Fruit fly (Drosophila melanogaster) whole organism, embryonic: ENCODE data around the gene rho-5.
A peak's percentile ranks its signal among the peaks of the same experiment; 100 is the strongest.

ENCODE experiments used
- Abd-B ChIP-seq: fragments of 200-800 bp; sonication (Bioruptor generic); optimal IDR thresholded peaks from 2 replicates; lab custom pipeline; 2018; ENCODE audit warnings: missing biosample characterization, mild to moderate bottlenecking, missing genetic modification characterization, moderate library complexity
- Ada2b ChIP-seq: fragments of 200-800 bp; sonication (Bioruptor generic); IDR thresholded peaks from 2 replicates; pipeline ENCODE4 v1.3.6; 2022; ENCODE audit warnings: missing biosample characterization, missing genetic modification characterization
- CG10209 ChIP-seq: fragments of 200-800 bp; sonication (Bioruptor generic); optimal IDR thresholded peaks from 3 replicates; lab custom pipeline; 2017; ENCODE audit warnings: missing biosample characterization, mild to moderate bottlenecking, missing genetic modification characterization, missing genetic modification reagents
- CG12219 ChIP-seq: fragments of 200-800 bp; sonication (Bioruptor generic); optimal IDR thresholded peaks from 3 replicates; lab custom pipeline; 2018; ENCODE audit warnings: missing biosample characterization, mild to moderate bottlenecking, missing genetic modification characterization
- CG12744 ChIP-seq: fragments of 200-800 bp; sonication (Bioruptor generic); optimal IDR thresholded peaks from 2 replicates; lab custom pipeline; 2016; ENCODE audit warnings: missing biosample characterization, missing genetic modification characterization
- CG12769 ChIP-seq: fragments of 200-800 bp; sonication (Bioruptor generic); optimal IDR thresholded peaks from 2 replicates; lab custom pipeline; 2019; ENCODE audit warnings: missing biosample characterization, mild to moderate bottlenecking, missing genetic modification characterization, moderate library complexity
- CG12942 ChIP-seq: fragments of 200-800 bp; sonication (Bioruptor generic); optimal IDR thresholded peaks from 3 replicates; lab custom pipeline; 2016; ENCODE audit warnings: missing biosample characterization, missing genetic modification characterization
- CG1529 ChIP-seq: fragments of 200-800 bp; sonication (Bioruptor generic); optimal IDR thresholded peaks from 3 replicates; lab custom pipeline; 2018; ENCODE audit warnings: missing biosample characterization, missing genetic modification characterization
- CG15514 ChIP-seq: fragments of 200-800 bp; sonication (Bioruptor generic); optimal IDR thresholded peaks from 3 replicates; lab custom pipeline; 2017; ENCODE audit warnings: missing biosample characterization, missing genetic modification characterization, mild to moderate bottlenecking, moderate library complexity, missing genetic modification reagents
- CG16863 ChIP-seq: fragments of 200-800 bp; sonication (Bioruptor generic); optimal IDR thresholded peaks from 3 replicates; lab custom pipeline; 2016; ENCODE audit warnings: missing biosample characterization, missing genetic modification characterization
- CG1832 ChIP-seq: fragments of 200-800 bp; sonication (Bioruptor generic); optimal IDR thresholded peaks from 2 replicates; lab custom pipeline; 2017; ENCODE audit warnings: missing biosample characterization, mild to moderate bottlenecking, missing genetic modification characterization, inconsistent platforms
- CG31365 ChIP-seq: fragments of 200-800 bp; sonication (Bioruptor generic); optimal IDR thresholded peaks from 2 replicates; lab custom pipeline; 2018; ENCODE audit warnings: missing biosample characterization, mild to moderate bottlenecking, missing genetic modification characterization
- CG34224 ChIP-seq: fragments of 200-800 bp; sonication (Bioruptor generic); IDR thresholded peaks from 3 replicates; pipeline ENCODE4 v1.3.6; 2022; ENCODE audit warnings: missing biosample characterization, missing genetic modification characterization; ENCODE audit not compliant: partially characterized antibody
- CG4820 ChIP-seq: fragments of 200-800 bp; sonication (Bioruptor generic); optimal IDR thresholded peaks from 3 replicates; lab custom pipeline; 2016; ENCODE audit warnings: missing biosample characterization, missing genetic modification characterization
- CG6791 ChIP-seq: fragments of 200-800 bp; sonication (Bioruptor generic); IDR thresholded peaks from 3 replicates; pipeline ENCODE4 v1.3.6; 2022; ENCODE audit warnings: missing biosample characterization, missing genetic modification characterization; ENCODE audit not compliant: partially characterized antibody
- CG7271 ChIP-seq: fragments of 200-800 bp; sonication (Bioruptor generic); optimal IDR thresholded peaks from 2 replicates; lab custom pipeline; 2018; ENCODE audit warnings: missing biosample characterization, mild to moderate bottlenecking, missing genetic modification characterization, moderate library complexity
- CG7357 ChIP-seq: fragments of 200-800 bp; sonication (Bioruptor generic); IDR thresholded peaks from 3 replicates; pipeline ENCODE4 v1.3.6; 2022; ENCODE audit warnings: missing biosample characterization, missing genetic modification characterization
- CG7556 ChIP-seq: fragments of 200-800 bp; sonication (Bioruptor generic); optimal IDR thresholded peaks from 2 replicates; lab custom pipeline; 2017; ENCODE audit warnings: missing biosample characterization, mild to moderate bottlenecking, missing genetic modification characterization
- CrebB ChIP-seq: fragments of 200-800 bp; sonication (Bioruptor generic); optimal IDR thresholded peaks from 3 replicates; lab custom pipeline; 2018; ENCODE audit warnings: missing biosample characterization, mild to moderate bottlenecking, missing genetic modification characterization
- Deaf1 ChIP-seq: fragments of 200-800 bp; optimal IDR thresholded peaks from 3 replicates; lab custom pipeline; 2019; ENCODE audit warnings: missing biosample characterization, mild to moderate bottlenecking, missing genetic modification characterization, moderate library complexity
- Dref ChIP-seq: fragments of 200-800 bp; sonication (Bioruptor generic); IDR thresholded peaks from 2 replicates; pipeline ENCODE4 v1.3.6; 2022; ENCODE audit warnings: missing biosample characterization, missing genetic modification characterization
- HLH4C ChIP-seq: fragments of 200-800 bp; sonication (Bioruptor generic); IDR thresholded peaks from 3 replicates; pipeline ENCODE4 v1.3.6; 2022; ENCODE audit warnings: missing biosample characterization, missing genetic modification characterization; ENCODE audit not compliant: partially characterized antibody
- HLHmδ ChIP-seq: fragments of 200-800 bp; sonication (Bioruptor generic); optimal IDR thresholded peaks from 2 replicates; lab custom pipeline; 2018; ENCODE audit warnings: missing biosample characterization, mild to moderate bottlenecking, missing genetic modification characterization, moderate library complexity
- Hmx ChIP-seq: fragments of 200-800 bp; sonication (Bioruptor generic); optimal IDR thresholded peaks from 2 replicates; lab custom pipeline; 2016; ENCODE audit warnings: missing biosample characterization, missing genetic modification characterization
- Hsf ChIP-seq: fragments of 200-800 bp; sonication (Bioruptor generic); optimal IDR thresholded peaks from 3 replicates; lab custom pipeline; 2016; ENCODE audit warnings: missing biosample characterization, missing genetic modification characterization
- Mrtf ChIP-seq: fragments of 200-800 bp; sonication (Bioruptor generic); IDR thresholded peaks from 3 replicates; pipeline ENCODE4 v1.3.6; 2022; ENCODE audit warnings: missing biosample characterization, missing genetic modification characterization
- PHDP ChIP-seq: fragments of 200-800 bp; sonication (Bioruptor generic); optimal IDR thresholded peaks from 3 replicates; lab custom pipeline; 2018; ENCODE audit warnings: missing biosample characterization, mild to moderate bottlenecking, missing genetic modification characterization, moderate library complexity
- Xbp1 ChIP-seq: fragments of 200-800 bp; sonication (Bioruptor generic); optimal IDR thresholded peaks from 3 replicates; lab custom pipeline; 2016; ENCODE audit warnings: missing biosample characterization, mild to moderate bottlenecking, missing genetic modification characterization
- ap ChIP-seq: fragments of 200-800 bp; sonication (Bioruptor generic); IDR thresholded peaks from 2 replicates; pipeline ENCODE4 v1.3.6; 2022; ENCODE audit warnings: missing biosample characterization, missing genetic modification characterization
- croc ChIP-seq: fragments of 200-800 bp; sonication (Bioruptor generic); conservative IDR thresholded peaks from 3 replicates; pipeline ENCODE4 v1.3.6; 2022; ENCODE audit warnings: missing biosample characterization, missing genetic modification characterization
- dm ChIP-seq: fragments of 200-800 bp; sonication (Bioruptor generic); optimal IDR thresholded peaks from 3 replicates; lab custom pipeline; 2016; ENCODE audit warnings: missing biosample characterization, missing genetic modification characterization
- exex ChIP-seq: fragments of 200-800 bp; sonication (Bioruptor generic); optimal IDR thresholded peaks from 4 replicates; lab custom pipeline; 2018; ENCODE audit warnings: missing biosample characterization, mild to moderate bottlenecking, missing genetic modification characterization, moderate library complexity
- fd96Cb ChIP-seq: fragments of 200-800 bp; sonication (Bioruptor generic); optimal IDR thresholded peaks from 2 replicates; lab custom pipeline; 2018; ENCODE audit warnings: missing biosample characterization, mild to moderate bottlenecking, missing genetic modification characterization, moderate library complexity
- fu2 ChIP-seq: fragments of 200-800 bp; sonication (Bioruptor generic); optimal IDR thresholded peaks from 2 replicates; lab custom pipeline; 2016; ENCODE audit warnings: missing biosample characterization, missing genetic modification characterization
- gfzf ChIP-seq: fragments of 200-800 bp; sonication (Bioruptor generic); optimal IDR thresholded peaks from 2 replicates; lab custom pipeline; 2016; ENCODE audit warnings: missing biosample characterization, mild to moderate bottlenecking, missing genetic modification characterization, moderate library complexity
- her ChIP-seq: fragments of 200-800 bp; sonication (Bioruptor generic); optimal IDR thresholded peaks from 2 replicates; lab custom pipeline; 2016; ENCODE audit warnings: missing biosample characterization, missing genetic modification characterization
- lola ChIP-seq, 3 experiments: fragments of >200 bp in 2 of 3; fragments of 200-800 bp in 1 of 3; sonication (Bioruptor generic) in 1 of 3; optimal IDR thresholded peaks; 2 replicates each; lab custom pipeline; 2017 to 2019; ENCODE audit warnings: missing biosample characterization in 3 of 3, missing genetic modification characterization in 3 of 3, mild to moderate bottlenecking in 1 of 3, moderate library complexity in 1 of 3
- peb ChIP-seq: fragments of 200-800 bp; sonication (Bioruptor generic); IDR thresholded peaks from 2 replicates; pipeline ENCODE4 v1.3.6; 2022; ENCODE audit warnings: missing biosample characterization, missing genetic modification characterization
- pnt ChIP-seq: fragments of 200-800 bp; sonication (Bioruptor generic); optimal IDR thresholded peaks from 3 replicates; lab custom pipeline; 2016; ENCODE audit warnings: missing biosample characterization, missing genetic modification characterization
- pum ChIP-seq: fragments of 200-800 bp; sonication (Bioruptor generic); optimal IDR thresholded peaks from 2 replicates; lab custom pipeline; 2016; ENCODE audit warnings: missing biosample characterization, missing genetic modification characterization
- ranshi ChIP-seq: fragments of 200-800 bp; sonication (Bioruptor generic); IDR thresholded peaks from 2 replicates; pipeline ENCODE4 v1.3.6; 2022; ENCODE audit warnings: missing biosample characterization, missing genetic modification characterization
- rib ChIP-seq: fragments of 200-800 bp; sonication (Bioruptor generic); IDR thresholded peaks from 2 replicates; pipeline ENCODE4 v1.3.6; 2022; ENCODE audit warnings: missing biosample characterization, missing genetic modification characterization
- sima ChIP-seq: fragments of 200-800 bp; sonication (Bioruptor generic); optimal IDR thresholded peaks from 2 replicates; lab custom pipeline; 2016; ENCODE audit warnings: missing biosample characterization, missing genetic modification characterization
- sr ChIP-seq: fragments of 200-800 bp; sonication (Bioruptor generic); IDR thresholded peaks from 3 replicates; pipeline ENCODE4 v1.3.6; 2022; ENCODE audit warnings: missing biosample characterization, missing genetic modification characterization
- tll ChIP-seq, 2 experiments: fragments of 200-800 bp in 1 of 2; fragments of >200 bp in 1 of 2; sonication (Bioruptor generic) in 1 of 2; optimal IDR thresholded peaks; 2 replicates each; lab custom pipeline; 2017 to 2019; ENCODE audit warnings: missing biosample characterization in 2 of 2, missing genetic modification characterization in 2 of 2, mild to moderate bottlenecking in 1 of 2, moderate library complexity in 1 of 2
- tx ChIP-seq: fragments of 200-800 bp; sonication (Bioruptor generic); optimal IDR thresholded peaks from 2 replicates; lab custom pipeline; 2016; ENCODE audit warnings: missing biosample characterization, missing genetic modification characterization
- unpg ChIP-seq: fragments of 200-800 bp; sonication (Bioruptor generic); optimal IDR thresholded peaks from 3 replicates; lab custom pipeline; 2018; ENCODE audit warnings: missing biosample characterization, mild to moderate bottlenecking, missing genetic modification characterization, moderate library complexity
- usp ChIP-seq: fragments of >200 bp; optimal IDR thresholded peaks from 2 replicates; lab custom pipeline; 2017; ENCODE audit warnings: missing biosample characterization, missing genetic modification characterization
- z ChIP-seq: fragments of 200-800 bp; sonication (Bioruptor generic); IDR thresholded peaks from 3 replicates; pipeline ENCODE4 v1.3.6; 2022; ENCODE audit warnings: missing biosample characterization, missing genetic modification characterization

rho-5 gene

dm6 chr2L:10386208-10386805 is 12.6 kb upstream of the rho-5 start, which contains the start of the genes Cdk1 and mRpS7 (continued):
- TF ChIP-seq ap (GFP tag; lab: Robert Waterston, UW) (0 out of 2 replicates have a peak, but pooled peaks have one; percentile 40), lola (GFP tag; optimal IDR thresholded peaks at IDR 0.05; lab: Kevin White, UChicago) (peak in 1 of 3 experiments; percentile 72), CG31365 (tag; lab: Kevin White, UChicago) (no peak), Mrtf (GFP tag; lab: Robert Waterston, UW) (no peak; the same call in 2 of the 3 replicates), HLHmδ (GFP tag; lab: Kevin White, UChicago) (no peak), sima (GFP tag; lab: Kevin White, UChicago) (no peak), fd96Cb (peak; percentile 77), tll (GFP tag; optimal IDR thresholded peaks at IDR 0.05; lab: Kevin White, UChicago) (peak in 1 of 2 experiments; percentile 9), Deaf1 (tag; lab: Kevin White, UChicago) (peak; percentile 39), fu2 (GFP tag; lab: Kevin White, UChicago) (peak; percentile 29), rib (GFP tag; lab: Robert Waterston, UW) (no peak), CG12942 (GFP tag; lab: Kevin White, UChicago) (peak; percentile 62), CrebB (tag; lab: Kevin White, UChicago) (no peak), CG12744 (GFP tag; lab: Kevin White, UChicago) (peak; percentile 30), CG1832 (GFP tag; lab: Kevin White, UChicago) (no peak), Xbp1 (GFP tag; lab: Kevin White, UChicago) (peak; percentile 77), CG7556 (GFP tag; lab: Kevin White, UChicago) (peak; percentile 71), z (GFP tag; lab: Robert Waterston, UW) (no peak), CG12219 (GFP tag; lab: Kevin White, UChicago) (peak; percentile 33), CG1529 (GFP tag; lab: Kevin White, UChicago) (peak; percentile 45), CG15514 (peak; percentile 68), usp (GFP tag; lab: Kevin White, UChicago) (no peak), dm (peak; percentile 43), HLH4C (GFP tag; lab: Robert Waterston, UW) (no peak), tx (peak; percentile 44), CG7357 (peak; percentile 65; the same call in 2 of the 3 replicates), Ada2b (GFP tag; lab: Robert Waterston, UW) (peak; percentile 50; the same call in 1 of the 2 replicates), CG16863 (GFP tag; lab: Kevin White, UChicago) (peak; percentile 71), CG6791 (no peak), Dref (GFP tag; lab: Robert Waterston, UW) (no peak), gfzf (peak; percentile 26), pnt (GFP tag; lab: Kevin White, UChicago) (peak; percentile 57), peb (GFP tag; lab: Robert Waterston, UW) (no peak), CG4820 (GFP tag; lab: Kevin White, UChicago) (peak; percentile 70), Hsf (GFP tag; lab: Kevin White, UChicago) (peak; percentile 79), CG12769 (tag; lab: Kevin White, UChicago) (no peak), sr (GFP tag; lab: Robert Waterston, UW) (no peak), croc (peak; percentile 57), Hmx (GFP tag; lab: Kevin White, UChicago) (peak; percentile 37), CG34224 (GFP tag; lab: Robert Waterston, UW) (no peak), exex (tag; lab: Kevin White, UChicago) (peak; percentile 39), her (GFP tag; lab: Kevin White, UChicago) (no peak), unpg (GFP tag; lab: Kevin White, UChicago) (peak; percentile 79), CG10209 (GFP tag; lab: Kevin White, UChicago) (peak; percentile 68), PHDP (tag; lab: Kevin White, UChicago) (peak; percentile 81), CG7271 (tag; lab: Kevin White, UChicago) (peak; percentile 37), ranshi (GFP tag; lab: Robert Waterston, UW) (0 out of 2 replicates have a peak, but pooled peaks have one; percentile 68), pum (peak; percentile 56), Abd-B (GFP tag; lab: Kevin White, UChicago) (no peak)
